Worm (Caenorhabditis elegans): Measurements from ENCODE around the gene fbxb-22.

ce11 chrIII:11847014-11847413, 36.5 kb downstream of the fbxb-22 start:
- no peak for TF ChIP-seq nhr-237 (tag; optimal IDR thresholded peaks at IDR 0.05)
- no peak for TF ChIP-seq elt-2 (tag; optimal IDR thresholded peaks at IDR 0.05)
- TF ChIP-seq unc-62 (GFP tag; optimal IDR thresholded peaks at IDR 0.05) = no peak
- no peak for TF ChIP-seq mdl-1 (tag; optimal IDR thresholded peaks at IDR 0.05)
- TF ChIP-seq sea-2 (GFP tag; optimal IDR thresholded peaks at IDR 0.05) = no peak
- TF ChIP-seq ama-1 (optimal IDR thresholded peaks at IDR 0.05) = no peak

Data from whole organism, L3 larva.